Worm (Caenorhabditis elegans) whole organism, late embryonic: ENCODE data around the gene C32D5.14.

Experiments
- C38D4.7 ChIP-seq: fragments of 200-800 bp; sonication (Bioruptor generic); optimal IDR thresholded peaks from 2 replicates; lab custom pipeline; 2018; ENCODE audit warnings: mild to moderate bottlenecking, missing genetic modification characterization, moderate library complexity, missing compliant biosample characterization
- K02D7.2 ChIP-seq: sonication (generic microtip); optimal IDR thresholded peaks from 2 replicates; lab custom pipeline; 2017; ENCODE audit warnings: mild to moderate bottlenecking, missing genetic modification characterization, missing compliant biosample characterization
- ahr-1 ChIP-seq: sonication (generic microtip); optimal IDR thresholded peaks from 2 replicates; lab custom pipeline; 2016; ENCODE audit warnings: missing genetic modification characterization, missing compliant biosample characterization
- ama-1 ChIP-seq: fragments of 150-350 bp; optimal IDR thresholded peaks from 2 replicates; lab custom pipeline; 2014
- ceh-18 ChIP-seq: sonication (generic microtip); optimal IDR thresholded peaks from 2 replicates; lab custom pipeline; 2016; ENCODE audit warnings: missing genetic modification characterization, missing compliant biosample characterization
- ceh-19 ChIP-seq: fragments of 200-800 bp; sonication (Bioruptor generic); optimal IDR thresholded peaks from 2 replicates; lab custom pipeline; 2018; ENCODE audit warnings: mild to moderate bottlenecking, missing genetic modification characterization, missing compliant biosample characterization
- ceh-22 ChIP-seq: sonication (generic microtip); optimal IDR thresholded peaks from 2 replicates; lab custom pipeline; 2017; ENCODE audit warnings: missing biosample characterization, missing genetic modification characterization
- ceh-30 ChIP-seq: fragments of 150-350 bp; optimal IDR thresholded peaks from 2 replicates; lab custom pipeline; 2014; ENCODE audit warnings: missing biosample characterization, missing genetic modification characterization
- ceh-34 ChIP-seq: sonication (generic microtip); optimal IDR thresholded peaks from 2 replicates; lab custom pipeline; 2016; ENCODE audit warnings: mild to moderate bottlenecking, missing genetic modification characterization, missing compliant biosample characterization
- ceh-48 ChIP-seq: sonication (generic microtip); optimal IDR thresholded peaks from 2 replicates; lab custom pipeline; 2016; ENCODE audit warnings: missing genetic modification characterization, inconsistent platforms, missing compliant biosample characterization
- ceh-6 ChIP-seq: fragments of 200-800 bp; sonication (Bioruptor generic); optimal IDR thresholded peaks from 2 replicates; lab custom pipeline; 2018; ENCODE audit warnings: mild to moderate bottlenecking, missing genetic modification characterization, missing compliant biosample characterization
- ceh-9 ChIP-seq: sonication (generic microtip); optimal IDR thresholded peaks from 2 replicates; lab custom pipeline; 2016; ENCODE audit warnings: mild to moderate bottlenecking, missing genetic modification characterization, inconsistent platforms, missing compliant biosample characterization
- dmd-4 ChIP-seq: sonication (generic microtip); optimal IDR thresholded peaks from 2 replicates; lab custom pipeline; 2016; ENCODE audit warnings: borderline replicate concordance, missing genetic modification characterization, missing compliant biosample characterization
- dve-1 ChIP-seq: sonication (generic microtip); optimal IDR thresholded peaks from 2 replicates; lab custom pipeline; 2017; ENCODE audit warnings: antibody characterized with exemption, mild to moderate bottlenecking, missing genetic modification characterization, missing compliant biosample characterization
- elt-2 ChIP-seq: sonication (generic microtip); optimal IDR thresholded peaks from 2 replicates; lab custom pipeline; 2016; ENCODE audit warnings: missing genetic modification reagents, missing genetic modification characterization, missing compliant biosample characterization
- ets-4 ChIP-seq: sonication (generic microtip); optimal IDR thresholded peaks from 2 replicates; lab custom pipeline; 2016; ENCODE audit warnings: missing genetic modification characterization, missing compliant biosample characterization
- fkh-6 ChIP-seq: sonication (generic microtip); optimal IDR thresholded peaks from 2 replicates; lab custom pipeline; 2016; ENCODE audit warnings: missing genetic modification characterization, missing compliant biosample characterization
- gmeb-2 ChIP-seq: sonication (generic microtip); optimal IDR thresholded peaks from 2 replicates; lab custom pipeline; 2016; ENCODE audit warnings: missing genetic modification characterization, inconsistent platforms, missing compliant biosample characterization
- lin-11 ChIP-seq: fragments of 200-800 bp; sonication (Bioruptor generic); optimal IDR thresholded peaks from 2 replicates; lab custom pipeline; 2018; ENCODE audit warnings: mild to moderate bottlenecking, missing genetic modification characterization, missing compliant biosample characterization
- nhr-11 ChIP-seq: fragments of 150-350 bp; optimal IDR thresholded peaks from 2 replicates; lab custom pipeline; 2014; ENCODE audit warnings: missing biosample characterization, missing genetic modification characterization
- nhr-232 ChIP-seq: sonication (generic microtip); optimal IDR thresholded peaks from 2 replicates; lab custom pipeline; 2016; ENCODE audit warnings: missing genetic modification characterization, missing compliant biosample characterization
- npax-4 ChIP-seq: sonication (generic microtip); optimal IDR thresholded peaks from 2 replicates; lab custom pipeline; 2016; ENCODE audit warnings: missing genetic modification characterization, missing compliant biosample characterization
- pag-3 ChIP-seq: sonication (generic microtip); optimal IDR thresholded peaks from 2 replicates; lab custom pipeline; 2016; ENCODE audit warnings: missing compliant biosample characterization, missing genetic modification characterization, borderline replicate concordance
- pat-9 ChIP-seq: fragments of 200-800 bp; sonication (Bioruptor generic); optimal IDR thresholded peaks from 2 replicates; lab custom pipeline; 2018; ENCODE audit warnings: mild to moderate bottlenecking, missing genetic modification characterization, moderate library complexity, missing compliant biosample characterization
- pqm-1 ChIP-seq: sonication (generic microtip); optimal IDR thresholded peaks from 2 replicates; lab custom pipeline; 2016; ENCODE audit warnings: missing genetic modification characterization, missing compliant biosample characterization
- pros-1 ChIP-seq: fragments of 150-350 bp; optimal IDR thresholded peaks from 2 replicates; lab custom pipeline; 2014; ENCODE audit warnings: missing biosample characterization, missing genetic modification reagents, missing genetic modification characterization
- ref-2 ChIP-seq: sonication (generic microtip); optimal IDR thresholded peaks from 2 replicates; lab custom pipeline; 2016; ENCODE audit warnings: missing genetic modification characterization, missing compliant biosample characterization
- rnt-1 ChIP-seq: sonication (generic microtip); optimal IDR thresholded peaks from 2 replicates; lab custom pipeline; 2016; ENCODE audit warnings: missing genetic modification characterization, missing compliant biosample characterization
- sdc-2 ChIP-seq: sonication (generic microtip); optimal IDR thresholded peaks from 2 replicates; lab custom pipeline; 2016; ENCODE audit warnings: missing genotype, missing genetic modification characterization, missing compliant biosample characterization
- sox-4 ChIP-seq: sonication (generic microtip); optimal IDR thresholded peaks from 2 replicates; lab custom pipeline; 2017; ENCODE audit warnings: mild to moderate bottlenecking, missing genetic modification characterization, inconsistent platforms, missing compliant biosample characterization
- syd-9 ChIP-seq: sonication (generic microtip); optimal IDR thresholded peaks from 2 replicates; lab custom pipeline; 2016; ENCODE audit warnings: mild to moderate bottlenecking, missing genetic modification characterization, moderate library complexity, missing compliant biosample characterization
- unc-42 ChIP-seq: sonication (generic microtip); optimal IDR thresholded peaks from 2 replicates; lab custom pipeline; 2016; ENCODE audit warnings: missing genotype, missing genetic modification characterization, missing compliant biosample characterization
- unc-55 ChIP-seq: sonication (generic microtip); optimal IDR thresholded peaks from 2 replicates; lab custom pipeline; 2017; ENCODE audit warnings: missing biosample characterization, missing genetic modification reagents, missing genetic modification characterization
- unc-86 ChIP-seq: sonication (generic microtip); optimal IDR thresholded peaks from 2 replicates; lab custom pipeline; 2016; ENCODE audit warnings: missing genetic modification characterization, missing compliant biosample characterization
- ztf-16 ChIP-seq: sonication (generic microtip); optimal IDR thresholded peaks from 2 replicates; lab custom pipeline; 2017; ENCODE audit warnings: missing genetic modification characterization, missing compliant biosample characterization

The C32D5.14 gene

DNA sequence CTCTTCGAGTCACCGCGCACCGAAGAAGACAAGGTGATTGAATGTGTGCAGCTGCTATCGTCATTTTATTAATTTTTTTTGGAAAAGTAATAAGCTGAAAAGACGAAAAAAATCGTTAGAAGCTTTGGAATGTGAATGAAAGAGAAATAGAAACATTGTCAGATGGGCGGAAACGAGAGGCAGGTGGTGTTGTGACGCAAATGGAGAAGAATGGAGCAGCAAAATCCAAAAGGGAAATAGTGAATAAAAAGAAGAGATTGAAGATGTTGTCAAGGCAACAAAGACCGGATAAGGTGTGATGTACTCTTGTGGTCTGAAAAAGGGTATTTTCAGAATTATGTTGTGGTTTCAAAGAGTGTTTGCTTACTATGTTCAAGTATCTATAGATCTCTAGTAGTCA lies 7.2 kb downstream of the C32D5.14 start (continued):
- TF ChIP-seq sox-4 (tag; lab: Kevin White, UChicago) = no peak

- TF ChIP-seq pros-1 (tag; lab: Kevin White, UChicago) = no peak
- TF ChIP-seq ref-2 (tag; lab: Kevin White, UChicago) = no peak
- no peak for TF ChIP-seq K02D7.2
Observed at ce11 chrII:6343893-6344292, 8.6 kb downstream of the C32D5.14 start, which contains the start of gene txt-18. txt-18 (plus strand) TSS chrII:6344072.

- TF ChIP-seq fkh-6 (no peak), pqm-1 (tag; lab: Kevin White, UChicago) (no peak), lin-11 (tag; lab: Kevin White, UChicago) (no peak), ahr-1 (tag; lab: Kevin White, UChicago) (no peak), ceh-6 (GFP tag; lab: Kevin White, UChicago) (no peak), ama-1 (lab: Kevin White, UChicago) (no peak), npax-4 (tag; lab: Kevin White, UChicago) (no peak), ceh-19 (no peak), ceh-22 (tag; lab: Kevin White, UChicago) (no peak), unc-86 (tag; lab: Kevin White, UChicago) (no peak), gmeb-2 (tag; lab: Kevin White, UChicago) (no peak), ceh-34 (tag; lab: Kevin White, UChicago) (no peak), ceh-48 (tag; lab: Kevin White, UChicago) (no peak)
Observed at ce11 chrII:6344513-6344912, 9.2 kb downstream of the C32D5.14 start.

DNA sequence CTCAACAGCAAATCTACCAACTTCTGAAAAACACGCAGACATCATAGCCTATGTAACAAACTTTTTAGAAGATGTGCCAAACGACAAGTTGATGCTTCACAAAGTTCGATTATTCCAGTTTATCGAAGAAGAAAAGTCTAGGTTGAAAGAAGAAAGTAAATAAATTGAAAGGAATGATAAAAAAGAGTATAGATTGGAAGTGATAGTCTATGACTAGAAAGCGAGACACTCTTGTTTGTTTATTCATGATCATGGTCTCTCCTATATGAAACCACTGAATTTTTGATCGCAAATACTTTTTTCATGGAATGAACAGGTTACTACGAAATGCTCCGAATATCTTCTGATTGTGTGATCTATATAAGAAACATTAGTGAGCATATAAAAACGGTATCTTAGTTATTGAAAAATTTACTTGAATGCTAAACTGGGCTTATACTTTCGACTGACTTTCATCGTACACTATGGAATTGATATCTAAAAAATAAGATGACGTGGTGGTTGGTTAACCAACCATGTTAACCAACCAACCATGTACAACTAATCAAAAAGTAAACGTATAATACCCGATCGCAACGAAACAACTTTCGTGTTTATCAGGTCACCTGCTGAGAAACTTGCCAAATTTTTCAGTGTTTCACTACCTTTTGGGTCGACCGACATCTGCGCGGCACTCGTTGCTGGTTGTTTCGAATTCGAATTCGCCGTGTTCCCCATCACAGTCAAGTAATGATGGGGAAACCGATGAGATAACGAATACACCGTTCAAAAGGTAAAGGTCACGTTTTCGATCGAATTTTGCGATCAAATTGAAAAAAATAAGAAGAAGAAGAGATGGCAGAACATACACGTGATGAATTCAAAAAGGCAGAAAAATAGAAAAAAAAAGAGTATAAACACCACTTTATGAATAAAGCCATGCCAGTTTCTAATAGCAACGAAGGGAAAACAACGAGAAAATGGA lies 10.2 kb downstream of the C32D5.14 start, which contains the start of gene C32D5.8:
C32D5.8 (minus strand) TSS at position 770 of the 964 bp plus-strand sequence.
- TF ChIP-seq syd-9 (no peak), unc-42 (no peak), nhr-11 (tag; lab: Kevin White, UChicago) (no peak), C38D4.7 (no peak), sdc-2 (tag; lab: Kevin White, UChicago) (no peak), dve-1 (tag; lab: Kevin White, UChicago) (no peak), elt-2 (tag; lab: Kevin White, UChicago) (no peak), ets-4 (tag; lab: Kevin White, UChicago) (no peak), pat-9 (tag; lab: Kevin White, UChicago) (no peak), ceh-18 (tag; lab: Kevin White, UChicago) (no peak), unc-86 (tag; lab: Kevin White, UChicago) (no peak), ceh-30 (tag; lab: Kevin White, UChicago) (no peak), pag-3 (no peak), rnt-1 (tag; lab: Kevin White, UChicago) (no peak), unc-55 (GFP tag; lab: Kevin White, UChicago) (no peak), ztf-16 (no peak), dmd-4 (tag; lab: Kevin White, UChicago) (no peak), nhr-232 (no peak)
- TF ChIP-seq, all 69 proteins: peak for 0

- TF ChIP-seq ama-1 (lab: Kevin White, UChicago) (peak; percentile 77), ceh-9 (no peak)
Observed at ce11 chrII:6346551-6347079, 11.3 kb downstream of the C32D5.14 start.
